Fruit fly (Drosophila melanogaster): ENCODE results near the gene EMC1.

Gene EMC1

dm6 chr3R:7944699-7945349 lies 37.7 kb upstream of the EMC1 start:
- TF ChIP-seq CG16815 (GFP tag; optimal IDR thresholded peaks at IDR 0.05) (no peak), Trl (optimal IDR thresholded peaks at IDR 0.05) (peak in 1 of 2 experiments; percentile 6), Trl (GFP tag; optimal IDR thresholded peaks at IDR 0.05) (no peak), CG15479 (GFP tag; optimal IDR thresholded peaks at IDR 0.05) (peak; percentile 49), pfk (GFP tag; optimal IDR thresholded peaks at IDR 0.05) (no peak), Blimp-1 (GFP tag; optimal IDR thresholded peaks at IDR 0.05) (peak; percentile 48), CG9437 (GFP tag; optimal IDR thresholded peaks at IDR 0.05) (peak; percentile 21), CG6791 (GFP tag; IDR thresholded peaks at IDR 0.05; ENCODE audit: partially characterized antibody) (no peak), dmrt11E (tag; optimal IDR thresholded peaks at IDR 0.05) (peak; percentile 17), grn (GFP tag; optimal IDR thresholded peaks at IDR 0.05) (peak; percentile 50), gem (tag; optimal IDR thresholded peaks at IDR 0.05) (peak; percentile 17)

- peak; percentile 70 for TF ChIP-seq Aef1 (GFP tag; IDR thresholded peaks at IDR 0.05)
- peak; percentile 74 for TF ChIP-seq cg (GFP tag; optimal IDR thresholded peaks at IDR 0.05)
- TF ChIP-seq CG7372 (GFP tag; IDR thresholded peaks at IDR 0.05) = no peak
- TF ChIP-seq Ets97D (GFP tag; optimal IDR thresholded peaks at IDR 0.05) = no peak
- no peak for TF ChIP-seq CG10366 (GFP tag; IDR thresholded peaks at IDR 0.05)
- peak; percentile 66; the same call in 1 of the 4 replicates for TF ChIP-seq chinmo (GFP tag; IDR thresholded peaks at IDR 0.05; ENCODE audit: partially characterized antibody)
- no peak for TF ChIP-seq ems (GFP tag; optimal IDR thresholded peaks at IDR 0.05)
- no peak for TF ChIP-seq CG8478 (optimal IDR thresholded peaks at IDR 0.05)
- peak; percentile 99 for TF ChIP-seq Nf-YB (GFP tag; optimal IDR thresholded peaks at IDR 0.05)
- no peak for TF ChIP-seq CG16863 (GFP tag; optimal IDR thresholded peaks at IDR 0.05)
- TF ChIP-seq CoRest (tag; optimal IDR thresholded peaks at IDR 0.05) = peak; percentile 1
- peak; percentile 32 for TF ChIP-seq D (optimal IDR thresholded peaks at IDR 0.05)
- TF ChIP-seq D (GFP tag; optimal IDR thresholded peaks at IDR 0.05) = no peak
- peak; percentile 73 for TF ChIP-seq Nf-YA (GFP tag; IDR thresholded peaks at IDR 0.05)
- TF ChIP-seq HLH4C (GFP tag; IDR thresholded peaks at IDR 0.05; ENCODE audit: partially characterized antibody) = 0 out of 3 replicates have a peak, but pooled peaks have one; percentile 34
- 0 out of 3 replicates have a peak, but pooled peaks have one; percentile 15 for TF ChIP-seq CG11093 (GFP tag; IDR thresholded peaks at IDR 0.05)
- TF ChIP-seq Hsf (GFP tag; optimal IDR thresholded peaks at IDR 0.05) = no peak
- no peak for TF ChIP-seq bbx (GFP tag; IDR thresholded peaks at IDR 0.05; ENCODE audit: partially characterized antibody)
- no peak for TF ChIP-seq gt (GFP tag; IDR thresholded peaks at IDR 0.05)
- peak; percentile 91 for TF ChIP-seq CG4360 (GFP tag; IDR thresholded peaks at IDR 0.05)
- TF ChIP-seq nom (GFP tag; optimal IDR thresholded peaks at IDR 0.05) = peak; percentile 23
- no peak for TF ChIP-seq gsb-n (tag; optimal IDR thresholded peaks at IDR 0.05)
- TF ChIP-seq Hey (tag; optimal IDR thresholded peaks at IDR 0.05) = no peak
- TF ChIP-seq so (GFP tag; IDR thresholded peaks at IDR 0.05) = no peak
- no peak for TF ChIP-seq lbe (GFP tag; optimal IDR thresholded peaks at IDR 0.05)
- no peak for TF ChIP-seq CG3995 (GFP tag; optimal IDR thresholded peaks at IDR 0.05)
- TF ChIP-seq CG42726 (GFP tag; IDR thresholded peaks at IDR 0.05; ENCODE audit: partially characterized antibody) = 0 out of 2 replicates have a peak, but pooled peaks have one; percentile 34
- TF ChIP-seq CG13287 (GFP tag; IDR thresholded peaks at IDR 0.05; ENCODE audit: partially characterized antibody) = peak; percentile 14; the same call in 1 of the 2 replicates
- no peak for TF ChIP-seq hb (GFP tag; IDR thresholded peaks at IDR 0.05; ENCODE audit: partially characterized antibody)
- peak; percentile 4 for TF ChIP-seq CG3163 (GFP tag; optimal IDR thresholded peaks at IDR 0.05)
- TF ChIP-seq Jarid2 (GFP tag; optimal IDR thresholded peaks at IDR 0.05) = peak; percentile 48
- TF ChIP-seq usp (GFP tag; optimal IDR thresholded peaks at IDR 0.05) = no peak
- no peak for TF ChIP-seq CG6791 (GFP tag; IDR thresholded peaks at IDR 0.05; ENCODE audit: partially characterized antibody)
- TF ChIP-seq Deaf1 (tag; optimal IDR thresholded peaks at IDR 0.05) = peak; percentile 62
- no peak for TF ChIP-seq luna (GFP tag; optimal IDR thresholded peaks at IDR 0.05)
- TF ChIP-seq CG2199 (GFP tag; IDR thresholded peaks at IDR 0.05) = 0 out of 3 replicates have a peak, but pooled peaks have one; percentile 55
- TF ChIP-seq CG5180 (GFP tag; optimal IDR thresholded peaks at IDR 0.05) = peak; percentile 84
- no peak for TF ChIP-seq zfh2 (GFP tag; optimal IDR thresholded peaks at IDR 0.05)
Observed at dm6 chr3R:7936786-7937363, 29.7 kb upstream of the EMC1 start.

Measured in whole organism, embryonic.